Worm (Caenorhabditis elegans): ENCODE data around the gene Y43F8C.6.

Y43F8C.6 gene

ce11 chrV:19610118-19610707, 30.5 kb downstream of the Y43F8C.6 start:
- TF ChIP-seq mcd-1 (GFP tag; IDR thresholded peaks at IDR 0.05) (peak; percentile 38), efl-1 (GFP tag; optimal IDR thresholded peaks at IDR 0.05) (no peak), let-607 (tag; optimal IDR thresholded peaks at IDR 0.05) (peak in 1 of 2 experiments; percentile 14), egl-44 (GFP tag; IDR thresholded peaks at IDR 0.05) (no peak), nhr-27 (tag; optimal IDR thresholded peaks at IDR 0.05) (no peak), F39B2.1 (GFP tag; IDR thresholded peaks at IDR 0.05) (no peak), ekl-4 (GFP tag; IDR thresholded peaks at IDR 0.05) (no peak), B0019.2 (GFP tag; conservative IDR thresholded peaks at IDR 0.05) (0 out of 2 replicates have a peak, but pooled peaks have one; percentile 4), egrh-3 (GFP tag; IDR thresholded peaks at IDR 0.05) (peak; percentile 91), madf-6 (GFP tag; IDR thresholded peaks at IDR 0.05) (0 out of 2 replicates have a peak, but pooled peaks have one; percentile 25), rcor-1 (GFP tag; IDR thresholded peaks at IDR 0.05) (no peak), lin-26 (GFP tag; IDR thresholded peaks at IDR 0.05) (0 out of 2 replicates have a peak, but pooled peaks have one; percentile 35), nfyb-1 (GFP tag; IDR thresholded peaks at IDR 0.05) (peak; percentile 62; the same call in 1 of the 2 replicates), zfh-2 (GFP tag; conservative IDR thresholded peaks at IDR 0.05) (peak; percentile 85), ceh-79 (tag; optimal IDR thresholded peaks at IDR 0.05) (peak; percentile 22)

DNA sequence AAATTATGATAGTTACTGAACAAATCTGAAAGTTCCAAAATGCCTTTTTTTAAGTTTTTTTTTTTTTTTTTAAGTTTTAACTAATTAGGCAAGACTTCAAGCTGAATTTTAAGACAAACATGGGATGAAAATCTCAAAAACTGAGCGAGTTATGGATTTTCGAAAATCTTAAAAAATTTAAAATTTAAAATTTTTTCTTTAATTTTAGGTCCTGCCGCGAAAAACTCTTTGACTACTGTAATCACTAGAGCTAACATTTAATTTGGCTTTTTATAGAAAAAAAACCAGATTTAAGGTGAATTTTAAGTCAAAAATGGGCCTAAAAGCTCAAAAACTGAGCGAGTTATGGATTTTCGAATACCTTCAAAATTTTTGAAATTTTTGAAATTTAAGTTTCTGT, 31.5 kb downstream of the Y43F8C.6 start, which contains the start of gene grsp-1:
TSS of gene grsp-1 (plus strand) at position 301 of the 400 bp plus-strand sequence.
- TF ChIP-seq mxl-1 (tag; optimal IDR thresholded peaks at IDR 0.05) (no peak), athp-1 (tag; optimal IDR thresholded peaks at IDR 0.05) (no peak), let-526 (GFP tag; IDR thresholded peaks at IDR 0.05) (no peak), attf-5 (GFP tag; optimal IDR thresholded peaks at IDR 0.05) (no peak), nfyb-1 (GFP tag; IDR thresholded peaks at IDR 0.05) (no peak), hrde-1 (tag; optimal IDR thresholded peaks at IDR 0.05; ENCODE audit: borderline replicate concordance) (no peak)

DNA sequence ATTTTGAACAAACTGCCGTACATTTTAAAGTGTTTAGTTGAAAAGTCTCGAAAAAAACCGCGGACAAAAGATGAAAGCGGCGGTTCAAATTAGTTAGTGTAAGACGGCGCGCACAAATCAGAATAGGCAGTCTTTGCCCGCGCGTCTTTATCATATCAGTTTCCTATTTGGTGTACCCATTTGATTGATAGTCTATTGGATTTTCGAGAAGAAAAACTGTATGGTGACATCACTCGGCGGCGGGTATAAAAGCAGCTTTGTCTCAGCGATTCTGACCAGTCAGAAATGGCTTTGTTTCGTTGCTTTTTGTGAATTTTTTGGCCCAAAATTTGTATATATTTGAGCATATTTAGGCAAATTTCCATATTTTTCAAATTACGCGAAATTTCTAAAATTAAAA, 32.0 kb downstream of the Y43F8C.6 start:
- no peak for TF ChIP-seq hmg-1.2 (GFP tag; IDR thresholded peaks at IDR 0.05)
- TF ChIP-seq tbp1 (GFP tag; optimal IDR thresholded peaks at IDR 0.05), result no peak
- no peak for TF ChIP-seq hrde-1 (tag; optimal IDR thresholded peaks at IDR 0.05; ENCODE audit: borderline replicate concordance)
- TF ChIP-seq atf-7 (tag; optimal IDR thresholded peaks at IDR 0.05), result peak; percentile 13
- no peak for TF ChIP-seq efl-1 (GFP tag; optimal IDR thresholded peaks at IDR 0.05)
- TF ChIP-seq ceh-79 (tag; optimal IDR thresholded peaks at IDR 0.05), result no peak
- no peak for TF ChIP-seq mel-28 (tag; optimal IDR thresholded peaks at IDR 0.05; ENCODE audit: borderline replicate concordance)

DNA sequence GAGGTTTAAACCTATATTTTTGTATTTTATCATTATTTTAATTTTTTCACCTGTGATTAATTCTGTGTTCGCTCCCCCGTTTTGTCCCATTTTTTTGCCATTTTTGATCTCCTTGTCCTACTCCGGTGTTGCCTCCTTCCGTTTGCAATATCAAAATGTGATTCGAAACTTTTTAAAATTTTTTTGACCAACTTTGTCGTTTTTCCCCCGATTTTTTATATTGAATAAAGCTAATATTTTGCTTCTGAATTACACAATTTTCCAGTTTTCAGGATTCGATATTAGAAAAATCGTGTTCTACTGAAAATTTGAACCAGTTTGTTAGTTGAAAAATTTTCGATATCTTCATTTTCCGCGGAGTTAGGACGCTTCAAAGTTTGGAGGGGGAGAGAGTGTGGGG, 34.8 kb downstream of the Y43F8C.6 start, which contains the start of gene nlp-25:
TSS of gene nlp-25 (plus strand) at position 301 of the 400 bp plus-strand sequence.
- no peak for TF ChIP-seq C17E4.6 (GFP tag; IDR thresholded peaks at IDR 0.05)
- TF ChIP-seq lsl-1 (GFP tag; optimal IDR thresholded peaks at IDR 0.05), result no peak
- peak; percentile 35; the same call in 1 of the 2 replicates for TF ChIP-seq hmg-1.2 (GFP tag; IDR thresholded peaks at IDR 0.05)

ce11 chrV:19605415-19605814, 35.3 kb downstream of the Y43F8C.6 start:
- TF ChIP-seq madf-6 (GFP tag; IDR thresholded peaks at IDR 0.05), result no peak
- peak; percentile 49 for TF ChIP-seq F52B5.7 (tag; optimal IDR thresholded peaks at IDR 0.05)
- 0 out of 2 replicates have a peak, but pooled peaks have one; percentile 18 for TF ChIP-seq dox-1 (GFP tag; IDR thresholded peaks at IDR 0.05)
- no peak for TF ChIP-seq lsy-27 (tag; optimal IDR thresholded peaks at IDR 0.05; ENCODE audit: borderline replicate concordance, insufficient read depth)
- no peak for TF ChIP-seq hrde-1 (tag; optimal IDR thresholded peaks at IDR 0.05; ENCODE audit: borderline replicate concordance)
- TF ChIP-seq zfh-2 (GFP tag; conservative IDR thresholded peaks at IDR 0.05), result peak; percentile 71
- no peak for TF ChIP-seq cebp-2 (GFP tag; IDR thresholded peaks at IDR 0.05)
- TF ChIP-seq K12H6.12 (tag; optimal IDR thresholded peaks at IDR 0.05), result no peak
- no peak for TF ChIP-seq ccch-3 (GFP tag; optimal IDR thresholded peaks at IDR 0.05)

Measured in whole organism, young adult.